Worm (Caenorhabditis elegans) whole organism, L1 larva: ENCODE data around the gene C29G2.6.
"Not testable (repeated sequence)": the region's sequence is repeated elsewhere in the genome, so short reads cannot be mapped to it uniquely, and the experiment has no call there.

Experiments
- C34B4.2 ChIP-seq: sonication (generic microtip); optimal IDR thresholded peaks from 2 replicates; lab custom pipeline; 2017; ENCODE audit warnings: mild to moderate bottlenecking, missing genetic modification characterization, missing compliant biosample characterization
- F16B12.6 ChIP-seq: fragments of 150-350 bp; optimal IDR thresholded peaks from 2 replicates; lab custom pipeline; 2014; ENCODE audit warnings: missing biosample characterization, missing genetic modification characterization
- aha-1 ChIP-seq: fragments of 150-350 bp; optimal IDR thresholded peaks from 2 replicates; lab custom pipeline; 2014; ENCODE audit warnings: missing biosample characterization, missing genetic modification characterization
- aly-2 ChIP-seq: fragments of 150-350 bp; optimal IDR thresholded peaks from 2 replicates; lab custom pipeline; 2014; ENCODE audit warnings: missing biosample characterization, missing genetic modification characterization
- ama-1 ChIP-seq: fragments of 150-350 bp; optimal IDR thresholded peaks from 2 replicates; lab custom pipeline; 2014
- blmp-1 ChIP-seq: fragments of 150-350 bp; optimal IDR thresholded peaks from 2 replicates; lab custom pipeline; 2014; ENCODE audit warnings: missing biosample characterization, missing genetic modification characterization
- ceh-63 ChIP-seq: fragments of 200-800 bp; sonication (Bioruptor generic); optimal IDR thresholded peaks from 2 replicates; lab custom pipeline; 2018; ENCODE audit warnings: mild to moderate bottlenecking, missing genetic modification characterization, missing compliant biosample characterization
- ceh-88 ChIP-seq: fragments of 200-800 bp; sonication (Bioruptor generic); IDR thresholded peaks from 2 replicates; pipeline ENCODE4 v1.3.6; 2022; ENCODE audit warnings: missing genetic modification characterization, missing compliant biosample characterization
- dsc-1 ChIP-seq: sonication (generic microtip); optimal IDR thresholded peaks from 2 replicates; lab custom pipeline; 2016; ENCODE audit warnings: mild to moderate bottlenecking, missing genetic modification characterization, missing compliant biosample characterization
- efl-3 ChIP-seq: fragments of 200-800 bp; sonication (Bioruptor generic); optimal IDR thresholded peaks from 2 replicates; lab custom pipeline; 2018; ENCODE audit warnings: mild to moderate bottlenecking, missing genetic modification characterization, missing compliant biosample characterization
- egl-13 ChIP-seq: sonication (generic microtip); optimal IDR thresholded peaks from 2 replicates; lab custom pipeline; 2016; ENCODE audit warnings: missing genotype, missing genetic modification reagents, missing genetic modification characterization, missing compliant biosample characterization
- egl-27 ChIP-seq, 2 experiments: fragments of 150-350 bp in 1 of 2; sonication (generic microtip); optimal IDR thresholded peaks; 3 replicates each; lab custom pipeline; 2017 to 2018; ENCODE audit warnings: missing biosample characterization in 2 of 2, missing genetic modification characterization in 2 of 2, missing genetic modification reagents in 2 of 2
- elt-3 ChIP-seq, 6 experiments: fragments of 150-350 bp in 1 of 6; sonication (generic microtip); optimal IDR thresholded peaks; 2 replicates each; lab custom pipeline; 2017 to 2018; ENCODE audit warnings: missing biosample characterization in 6 of 6, missing genetic modification characterization in 6 of 6, inconsistent platforms in 1 of 6
- fkh-4 ChIP-seq: sonication (generic microtip); optimal IDR thresholded peaks from 2 replicates; lab custom pipeline; 2016; ENCODE audit warnings: missing compliant biosample characterization, missing genetic modification characterization, borderline replicate concordance
- fkh-8 ChIP-seq: sonication (generic microtip); optimal IDR thresholded peaks from 2 replicates; lab custom pipeline; 2016; ENCODE audit warnings: mild to moderate bottlenecking, missing genetic modification characterization, missing compliant biosample characterization
- grh-1 ChIP-seq: fragments of 200-800 bp; sonication (Bioruptor generic); IDR thresholded peaks from 2 replicates; pipeline ENCODE4 v1.3.6; 2022; ENCODE audit warnings: missing genetic modification reagents, missing genetic modification characterization, missing compliant biosample characterization
- hpl-2 ChIP-seq: fragments of 150-350 bp; optimal IDR thresholded peaks from 2 replicates; lab custom pipeline; 2014; ENCODE audit warnings: missing biosample characterization, missing genetic modification reagents, missing genetic modification characterization
- irx-1 ChIP-seq: sonication (generic microtip); optimal IDR thresholded peaks from 2 replicates; lab custom pipeline; 2016; ENCODE audit warnings: missing genetic modification characterization, missing compliant biosample characterization
- lin-15B ChIP-seq: fragments of 150-350 bp; sonication (generic microtip); optimal IDR thresholded peaks from 3 replicates; lab custom pipeline; 2014; ENCODE audit warnings: missing biosample characterization, missing genetic modification characterization
- mep-1 ChIP-seq: fragments of 150-350 bp; optimal IDR thresholded peaks from 2 replicates; lab custom pipeline; 2014; ENCODE audit warnings: missing biosample characterization, missing genetic modification characterization
- nhr-11 ChIP-seq: fragments of 150-350 bp; optimal IDR thresholded peaks from 2 replicates; lab custom pipeline; 2014; ENCODE audit warnings: missing biosample characterization, missing genetic modification characterization
- nhr-28 ChIP-seq: fragments of 150-350 bp; optimal IDR thresholded peaks from 2 replicates; lab custom pipeline; 2014; ENCODE audit warnings: missing biosample characterization, missing genetic modification characterization
- nhr-47 ChIP-seq: sonication (generic microtip); optimal IDR thresholded peaks from 2 replicates; lab custom pipeline; 2016; ENCODE audit warnings: mild to moderate bottlenecking, missing genetic modification characterization, moderate library complexity, missing compliant biosample characterization
- nhr-84 ChIP-seq: sonication (generic microtip); optimal IDR thresholded peaks from 2 replicates; lab custom pipeline; 2017; ENCODE audit warnings: missing biosample characterization, missing genetic modification characterization
- nhr-90 ChIP-seq: sonication (generic microtip); optimal IDR thresholded peaks from 2 replicates; lab custom pipeline; 2016; ENCODE audit warnings: mild to moderate bottlenecking, missing genetic modification characterization, missing compliant biosample characterization; ENCODE audit not compliant: poor library complexity
- rnt-1 ChIP-seq: sonication (generic microtip); optimal IDR thresholded peaks from 2 replicates; lab custom pipeline; 2016; ENCODE audit warnings: mild to moderate bottlenecking, missing genetic modification characterization, moderate library complexity, missing compliant biosample characterization
- swsn-7 ChIP-seq: sonication (generic microtip); optimal IDR thresholded peaks from 2 replicates; lab custom pipeline; 2016; ENCODE audit warnings: missing genetic modification characterization, missing compliant biosample characterization
- unc-62 ChIP-seq: fragments of 150-350 bp; optimal IDR thresholded peaks from 2 replicates; lab custom pipeline; 2014; ENCODE audit warnings: missing biosample characterization, missing genetic modification reagents, missing genetic modification characterization
- xbp-1 ChIP-seq: sonication (generic microtip); optimal IDR thresholded peaks from 2 replicates; lab custom pipeline; 2016; ENCODE audit warnings: missing genetic modification characterization, missing compliant biosample characterization
- zip-4 ChIP-seq: fragments of 200-800 bp; sonication (Bioruptor generic); optimal IDR thresholded peaks from 2 replicates; lab custom pipeline; 2018; ENCODE audit warnings: mild to moderate bottlenecking, missing genetic modification characterization, moderate library complexity, missing compliant biosample characterization
- ztf-11 ChIP-seq, 2 experiments: sonication (generic microtip); optimal IDR thresholded peaks; 2 replicates each; lab custom pipeline; 2016 to 2017; ENCODE audit warnings: missing genetic modification characterization in 2 of 2, missing biosample characterization in 1 of 2, missing compliant biosample characterization in 1 of 2

The C29G2.6 gene

DNA sequence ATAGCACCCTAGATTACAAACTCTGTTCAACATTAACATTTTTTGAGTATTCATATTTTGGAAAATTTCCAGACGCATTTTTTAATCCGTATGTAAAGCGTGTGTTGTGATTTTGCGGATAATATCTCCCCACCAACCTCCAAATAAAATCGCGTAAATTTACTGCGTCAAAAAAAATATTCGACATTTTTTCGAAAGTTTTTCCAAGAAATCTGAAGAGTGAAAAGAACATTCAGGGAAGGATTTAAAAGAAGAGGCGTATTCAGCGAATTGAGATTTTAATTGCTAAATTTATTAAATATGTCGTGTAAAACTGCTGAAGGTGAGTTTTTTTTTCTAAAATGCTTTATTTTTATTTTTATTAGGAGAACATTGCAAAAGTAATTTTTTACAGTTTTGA lies 11.8 kb downstream of the C29G2.6 start, which contains the start of gene nhr-290:
TSS of gene nhr-290 (plus strand) at position 301 of the 400 bp plus-strand sequence.
- TF ChIP-seq swsn-7 (tag; lab: Kevin White, UChicago) (no peak), C34B4.2 (tag; lab: Kevin White, UChicago) (no peak), egl-27 (tag; optimal IDR thresholded peaks at IDR 0.05; lab: Kevin White, UChicago) (no peak), nhr-90 (tag; lab: Kevin White, UChicago) (no peak), hpl-2 (no peak), fkh-8 (tag; lab: Kevin White, UChicago) (no peak), irx-1 (tag; lab: Kevin White, UChicago) (no peak), egl-13 (tag; lab: Kevin White, UChicago) (no peak), rnt-1 (tag; lab: Kevin White, UChicago) (no peak), blmp-1 (tag; lab: Kevin White, UChicago) (no peak), ceh-88 (no peak), fkh-4 (tag; lab: Kevin White, UChicago) (no peak)

DNA sequence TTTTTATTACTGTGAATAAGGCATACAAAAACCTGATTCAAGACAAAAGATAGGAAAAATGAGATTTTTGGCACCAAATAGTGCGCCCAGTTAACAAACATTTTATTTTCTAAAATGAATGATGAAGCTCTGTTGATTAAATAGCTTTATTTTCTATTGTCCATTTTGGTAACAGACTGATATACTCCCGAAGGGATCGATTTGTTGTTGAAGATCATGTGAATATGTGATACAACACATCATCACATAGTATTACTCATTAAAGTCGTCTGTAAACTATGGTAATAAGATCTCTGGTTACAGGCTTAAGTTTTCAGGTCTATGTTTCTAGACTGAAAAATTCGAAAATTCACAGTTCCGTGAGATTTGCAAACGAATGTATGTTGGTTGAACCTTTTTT lies 12.6 kb downstream of the C29G2.6 start, which contains the start of gene srj-20:
TSS of gene srj-20 (minus strand) at position 101 of the 400 bp plus-strand sequence.
- no peak for TF ChIP-seq lin-15B (tag; lab: Kevin White, UChicago)
- no peak for TF ChIP-seq ceh-88
- TF ChIP-seq elt-3 (tag; optimal IDR thresholded peaks at IDR 0.05; lab: Kevin White, UChicago) = no peak
- TF ChIP-seq fkh-4 (tag; lab: Kevin White, UChicago) = no peak
- TF ChIP-seq unc-62 (GFP tag; lab: Kevin White, UChicago) = no peak
- no peak for TF ChIP-seq aly-2
- TF ChIP-seq zip-4 = no peak
- no peak for TF ChIP-seq nhr-84 (tag; lab: Kevin White, UChicago)
- no peak for TF ChIP-seq dsc-1 (tag; lab: Kevin White, UChicago)
- TF ChIP-seq efl-3 (GFP tag; lab: Kevin White, UChicago) = no peak

DNA sequence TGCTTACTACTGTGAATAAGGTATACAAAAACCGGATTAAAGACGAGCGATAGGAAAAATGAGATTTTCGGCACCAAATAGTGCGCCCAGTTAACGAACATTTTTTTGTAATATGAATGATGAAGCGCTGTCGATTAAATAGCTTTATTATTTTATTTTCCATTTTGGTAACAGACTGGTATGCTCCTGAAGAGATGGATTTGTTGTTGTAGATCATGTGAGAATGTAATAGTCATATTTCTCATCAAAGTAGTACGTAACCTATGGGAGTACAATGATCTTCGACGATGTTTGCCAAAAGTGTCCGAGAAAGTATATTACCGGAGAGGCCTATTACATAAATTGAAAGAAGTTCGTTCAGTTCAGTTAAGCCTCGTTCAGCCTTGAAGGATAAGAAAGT lies 15.1 kb downstream of the C29G2.6 start, which contains the start of gene srj-19:
TSS of gene srj-19 (minus strand) at position 101 of the 400 bp plus-strand sequence.
- no peak for TF ChIP-seq nhr-28 (tag; lab: Kevin White, UChicago)
- TF ChIP-seq ztf-11 (tag; optimal IDR thresholded peaks at IDR 0.05; lab: Kevin White, UChicago) = no peak
- no peak for TF ChIP-seq ceh-63 (GFP tag; lab: Kevin White, UChicago)

DNA sequence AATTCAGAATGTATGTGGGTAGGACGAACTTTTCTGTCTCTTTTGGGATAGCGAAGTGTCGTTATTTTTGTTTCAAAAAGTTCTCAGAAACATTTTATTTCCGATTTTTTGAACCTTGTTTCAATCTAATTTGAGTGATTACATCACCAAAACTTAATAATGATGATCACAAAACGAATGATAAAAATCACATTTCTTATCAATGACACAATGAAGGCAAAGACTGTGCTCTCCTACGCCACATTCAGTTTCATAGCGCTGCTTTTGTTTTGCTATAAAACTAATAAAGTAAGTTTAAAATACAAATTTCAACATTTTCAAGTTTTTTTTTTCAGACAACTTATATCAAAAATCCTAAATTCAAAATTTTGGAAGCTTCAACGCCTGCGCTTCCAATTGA lies 20.2 kb downstream of the C29G2.6 start, which contains the start of gene Y45G12C.1:
TSS of gene Y45G12C.1 (plus strand) at position 159 of the 400 bp plus-strand sequence.
- TF ChIP-seq nhr-11 (tag; lab: Kevin White, UChicago) (no peak), ama-1 (no peak), efl-3 (GFP tag; lab: Kevin White, UChicago) (no peak), F16B12.6 (tag; lab: Kevin White, UChicago) (no peak), grh-1 (no peak), nhr-84 (tag; lab: Kevin White, UChicago) (no peak), ztf-11 (tag; optimal IDR thresholded peaks at IDR 0.05; lab: Kevin White, UChicago) (no peak)

DNA sequence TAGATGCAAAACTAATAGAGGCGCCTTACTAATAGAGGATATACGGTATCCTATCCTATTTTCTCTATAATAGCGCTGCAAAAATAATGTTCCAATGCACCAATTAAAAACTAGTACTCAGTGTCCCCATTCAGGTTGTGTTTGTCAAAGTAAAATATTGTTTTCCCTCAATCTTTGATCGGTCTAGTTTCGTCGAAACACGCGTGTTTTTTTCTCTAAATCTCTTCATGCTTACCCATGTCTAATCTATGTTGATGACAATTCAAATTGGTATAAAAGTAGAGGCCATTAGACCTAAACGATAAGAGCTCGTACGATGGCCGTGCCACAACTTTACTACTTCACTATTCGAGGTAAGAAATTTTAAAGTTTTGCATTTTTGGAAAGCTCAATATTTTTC lies 24.3 kb downstream of the C29G2.6 start, which contains the start of gene gst-10:
TSS of gene gst-10 (plus strand) at position 301 of the 400 bp plus-strand sequence.
- TF ChIP-seq mep-1, xbp-1, lin-15B (tag; lab: Kevin White, UChicago): not testable (repeated sequence)

DNA sequence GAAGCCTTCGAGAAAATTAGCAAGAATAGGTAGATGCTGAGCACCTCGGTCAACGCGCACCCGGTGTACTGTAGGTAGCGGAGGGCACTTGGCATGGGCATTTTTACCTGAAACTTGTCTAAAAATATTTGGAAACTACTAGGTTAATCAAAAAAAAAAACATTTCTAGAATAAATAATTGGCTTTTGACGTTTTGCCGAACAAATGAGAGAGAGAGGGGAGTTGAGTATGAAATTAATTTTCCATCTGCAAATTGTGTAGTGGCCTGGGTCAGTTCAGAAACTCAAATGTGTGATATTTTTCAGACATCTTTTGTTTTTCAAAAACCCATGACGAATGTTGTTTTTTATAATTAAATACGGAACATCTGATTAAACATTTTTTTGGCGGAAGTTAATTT lies 49.4 kb downstream of the C29G2.6 start, which contains the start of gene Y45G12C.10:
TSS of gene Y45G12C.10 (minus strand) at position 101 of the 400 bp plus-strand sequence.
- TF ChIP-seq nhr-47, F16B12.6, aha-1 (tag; lab: Kevin White, UChicago): not testable (repeated sequence)
- TF ChIP-seq, all 84 proteins: peak for 0; not testable (repeated sequence) for 84
